Worm (Caenorhabditis elegans) whole organism, L1 larva: ENCODE results near the gene ZK1236.9.

Experiments used
- C04F5.9 ChIP-seq: sonication (generic microtip); optimal IDR thresholded peaks from 2 replicates; lab custom pipeline; 2016; ENCODE audit warnings: missing genetic modification characterization, missing compliant biosample characterization
- C16A3.4 ChIP-seq: fragments of 150-350 bp; optimal IDR thresholded peaks from 2 replicates; lab custom pipeline; 2014; ENCODE audit warnings: missing biosample characterization, missing genetic modification characterization
- F16B12.6 ChIP-seq: fragments of 150-350 bp; optimal IDR thresholded peaks from 2 replicates; lab custom pipeline; 2014; ENCODE audit warnings: missing biosample characterization, missing genetic modification characterization
- Y116A8C.19 ChIP-seq: sonication (generic microtip); optimal IDR thresholded peaks from 2 replicates; lab custom pipeline; 2016; ENCODE audit warnings: missing compliant biosample characterization, missing genetic modification characterization, borderline replicate concordance
- alr-1 ChIP-seq: fragments of 200-800 bp; sonication (Bioruptor generic); optimal IDR thresholded peaks from 2 replicates; lab custom pipeline; 2018; ENCODE audit warnings: borderline replicate concordance, mild to moderate bottlenecking, missing genetic modification characterization, missing compliant biosample characterization
- aly-2 ChIP-seq: fragments of 150-350 bp; optimal IDR thresholded peaks from 2 replicates; lab custom pipeline; 2014; ENCODE audit warnings: missing biosample characterization, missing genetic modification characterization
- blmp-1 ChIP-seq: fragments of 150-350 bp; optimal IDR thresholded peaks from 2 replicates; lab custom pipeline; 2014; ENCODE audit warnings: missing biosample characterization, missing genetic modification characterization
- ceh-8 ChIP-seq: fragments of 200-800 bp; sonication (Bioruptor generic); optimal IDR thresholded peaks from 2 replicates; lab custom pipeline; 2018; ENCODE audit warnings: mild to moderate bottlenecking, missing genetic modification characterization, moderate library complexity, missing compliant biosample characterization
- ces-1 ChIP-seq: fragments of 150-350 bp; optimal IDR thresholded peaks from 2 replicates; lab custom pipeline; 2014; ENCODE audit warnings: missing biosample characterization, missing genetic modification reagents, missing genetic modification characterization
- dpl-1 ChIP-seq, 3 experiments: fragments of 150-350 bp in 2 of 3; sonication (generic microtip) in 1 of 3; optimal IDR thresholded peaks; 2 replicates each; lab custom pipeline; 2014 to 2017; ENCODE audit warnings: missing biosample characterization in 3 of 3, missing genetic modification characterization in 3 of 3, missing genetic modification reagents in 3 of 3
- efl-1 ChIP-seq, 4 experiments: fragments of 150-350 bp; optimal IDR thresholded peaks in 3 of 4; peaks in 1 of 4; 1 replicate in 1 of 4; 2 replicates in 3 of 4; lab custom pipeline; 2014; ENCODE audit warnings: missing biosample characterization in 2 of 4, missing genetic modification characterization in 2 of 4, missing genetic modification reagents in 2 of 4
- egl-13 ChIP-seq: sonication (generic microtip); optimal IDR thresholded peaks from 2 replicates; lab custom pipeline; 2016; ENCODE audit warnings: missing genotype, missing genetic modification reagents, missing genetic modification characterization, missing compliant biosample characterization
- egl-27 ChIP-seq, 2 experiments: fragments of 150-350 bp in 1 of 2; sonication (generic microtip); optimal IDR thresholded peaks; 3 replicates each; lab custom pipeline; 2017 to 2018; ENCODE audit warnings: missing biosample characterization in 2 of 2, missing genetic modification characterization in 2 of 2, missing genetic modification reagents in 2 of 2
- elt-2 ChIP-seq: sonication (generic microtip); optimal IDR thresholded peaks from 2 replicates; lab custom pipeline; 2016; ENCODE audit warnings: missing genetic modification characterization, mild to moderate bottlenecking, inconsistent platforms, missing compliant biosample characterization, missing genetic modification reagents
- elt-3 ChIP-seq, 6 experiments: fragments of 150-350 bp in 1 of 6; sonication (generic microtip); optimal IDR thresholded peaks; 2 replicates each; lab custom pipeline; 2017 to 2018; ENCODE audit warnings: missing biosample characterization in 6 of 6, missing genetic modification characterization in 6 of 6, inconsistent platforms in 1 of 6
- fkh-10 ChIP-seq: sonication (generic microtip); optimal IDR thresholded peaks from 2 replicates; lab custom pipeline; 2017; ENCODE audit warnings: missing biosample characterization, missing genetic modification reagents, missing genetic modification characterization
- fkh-8 ChIP-seq: sonication (generic microtip); optimal IDR thresholded peaks from 2 replicates; lab custom pipeline; 2016; ENCODE audit warnings: mild to moderate bottlenecking, missing genetic modification characterization, missing compliant biosample characterization
- hlh-17 ChIP-seq: fragments of 200-800 bp; sonication (Bioruptor generic); optimal IDR thresholded peaks from 2 replicates; lab custom pipeline; 2018; ENCODE audit warnings: missing genetic modification characterization, mild to moderate bottlenecking, missing compliant biosample characterization, moderate library complexity, borderline replicate concordance
- irx-1 ChIP-seq: sonication (generic microtip); optimal IDR thresholded peaks from 2 replicates; lab custom pipeline; 2016; ENCODE audit warnings: missing genetic modification characterization, missing compliant biosample characterization
- isw-1 ChIP-seq: fragments of 200-800 bp; sonication (Bioruptor generic); IDR thresholded peaks from 2 replicates; pipeline ENCODE4 v1.3.6; 2022; ENCODE audit warnings: missing genetic modification characterization, missing compliant biosample characterization
- lin-13 ChIP-seq: fragments of 150-350 bp; optimal IDR thresholded peaks from 2 replicates; lab custom pipeline; 2014; ENCODE audit warnings: missing biosample characterization, missing genetic modification reagents, missing genetic modification characterization
- lin-14 ChIP-seq: fragments of 200-800 bp; sonication (Bioruptor generic); optimal IDR thresholded peaks from 2 replicates; lab custom pipeline; 2018; ENCODE audit warnings: mild to moderate bottlenecking, missing genetic modification characterization, moderate library complexity, missing compliant biosample characterization
- lin-35 ChIP-seq, 2 experiments: fragments of 150-350 bp; optimal IDR thresholded peaks; 2 replicates each; lab custom pipeline; 2014; ENCODE audit warnings: missing biosample characterization in 2 of 2, missing genetic modification characterization in 2 of 2, missing genetic modification reagents in 2 of 2
- lsy-2 ChIP-seq, 2 experiments: fragments of 150-350 bp; optimal IDR thresholded peaks; 2 replicates each; lab custom pipeline; 2014; ENCODE audit warnings: missing biosample characterization in 2 of 2, missing genetic modification characterization in 2 of 2
- mab-9 ChIP-seq: fragments of 200-800 bp; sonication (Bioruptor generic); IDR thresholded peaks from 2 replicates; pipeline ENCODE4 v1.3.6; 2022; ENCODE audit warnings: missing genetic modification reagents, missing genetic modification characterization, missing compliant biosample characterization
- mdl-1 ChIP-seq, 2 experiments: fragments of 150-350 bp; optimal IDR thresholded peaks; 2 replicates each; lab custom pipeline; 2014 to 2017; ENCODE audit warnings: missing biosample characterization in 2 of 2, missing genetic modification characterization in 2 of 2, inconsistent platforms in 1 of 2
- mef-2 ChIP-seq: fragments of 150-350 bp; optimal IDR thresholded peaks from 2 replicates; lab custom pipeline; 2014; ENCODE audit warnings: missing biosample characterization, missing genetic modification characterization
- mep-1 ChIP-seq: fragments of 150-350 bp; optimal IDR thresholded peaks from 2 replicates; lab custom pipeline; 2014; ENCODE audit warnings: missing biosample characterization, missing genetic modification characterization
- nhr-19 ChIP-seq: fragments of 200-800 bp; sonication (Bioruptor generic); conservative IDR thresholded peaks from 2 replicates; pipeline ENCODE4 v1.3.6; 2022; ENCODE audit warnings: missing genetic modification characterization, missing compliant biosample characterization
- nhr-20 ChIP-seq: sonication (generic microtip); optimal IDR thresholded peaks from 2 replicates; lab custom pipeline; 2016; ENCODE audit warnings: mild to moderate bottlenecking, missing genetic modification characterization, missing compliant biosample characterization
- nhr-28 ChIP-seq: fragments of 150-350 bp; optimal IDR thresholded peaks from 2 replicates; lab custom pipeline; 2014; ENCODE audit warnings: missing biosample characterization, missing genetic modification characterization
- nhr-47 ChIP-seq: sonication (generic microtip); optimal IDR thresholded peaks from 2 replicates; lab custom pipeline; 2016; ENCODE audit warnings: mild to moderate bottlenecking, missing genetic modification characterization, moderate library complexity, missing compliant biosample characterization
- nhr-71 ChIP-seq: sonication (generic microtip); optimal IDR thresholded peaks from 2 replicates; lab custom pipeline; 2016; ENCODE audit warnings: mild to moderate bottlenecking, missing genetic modification characterization, moderate library complexity, missing compliant biosample characterization
- nhr-76 ChIP-seq: sonication (generic microtip); optimal IDR thresholded peaks from 2 replicates; lab custom pipeline; 2017; ENCODE audit warnings: missing biosample characterization, missing genetic modification characterization
- nhr-77 ChIP-seq: fragments of 150-350 bp; optimal IDR thresholded peaks from 2 replicates; lab custom pipeline; 2014; ENCODE audit warnings: missing biosample characterization, missing genetic modification characterization
- nhr-90 ChIP-seq: sonication (generic microtip); optimal IDR thresholded peaks from 2 replicates; lab custom pipeline; 2016; ENCODE audit warnings: mild to moderate bottlenecking, missing genetic modification characterization, missing compliant biosample characterization; ENCODE audit not compliant: poor library complexity
- pqm-1 ChIP-seq: sonication (generic microtip); optimal IDR thresholded peaks from 3 replicates; lab custom pipeline; 2017; ENCODE audit warnings: missing biosample characterization, missing genetic modification characterization
- rnt-1 ChIP-seq: sonication (generic microtip); optimal IDR thresholded peaks from 2 replicates; lab custom pipeline; 2016; ENCODE audit warnings: mild to moderate bottlenecking, missing genetic modification characterization, moderate library complexity, missing compliant biosample characterization
- skn-1 ChIP-seq: fragments of 150-350 bp; optimal IDR thresholded peaks from 2 replicates; lab custom pipeline; 2014; ENCODE audit warnings: missing biosample characterization, missing genetic modification characterization
- snpc-4 ChIP-seq: fragments of 150-350 bp; optimal IDR thresholded peaks from 2 replicates; lab custom pipeline; 2014; ENCODE audit warnings: missing biosample characterization, missing genetic modification characterization
- snu-23 ChIP-seq: sonication (generic microtip); optimal IDR thresholded peaks from 2 replicates; lab custom pipeline; 2016; ENCODE audit warnings: missing genetic modification characterization, missing compliant biosample characterization
- sox-4 ChIP-seq: sonication (generic microtip); optimal IDR thresholded peaks from 2 replicates; lab custom pipeline; 2016; ENCODE audit warnings: missing genetic modification characterization, missing compliant biosample characterization
- swsn-7 ChIP-seq: sonication (generic microtip); optimal IDR thresholded peaks from 2 replicates; lab custom pipeline; 2016; ENCODE audit warnings: missing genetic modification characterization, missing compliant biosample characterization
- tbx-2 ChIP-seq: sonication (generic microtip); optimal IDR thresholded peaks from 2 replicates; lab custom pipeline; 2016; ENCODE audit warnings: missing genetic modification characterization, missing compliant biosample characterization
- unc-130 ChIP-seq: fragments of 150-350 bp; optimal IDR thresholded peaks from 2 replicates; lab custom pipeline; 2017; ENCODE audit warnings: missing biosample characterization, missing genetic modification characterization, inconsistent platforms
- unc-30 ChIP-seq: sonication (generic microtip); optimal IDR thresholded peaks from 2 replicates; lab custom pipeline; 2017; ENCODE audit warnings: missing biosample characterization, missing genetic modification characterization
- unc-86 ChIP-seq: sonication (generic microtip); optimal IDR thresholded peaks from 2 replicates; lab custom pipeline; 2016; ENCODE audit warnings: missing genetic modification characterization, missing compliant biosample characterization
- xbp-1 ChIP-seq: sonication (generic microtip); optimal IDR thresholded peaks from 2 replicates; lab custom pipeline; 2016; ENCODE audit warnings: missing genetic modification characterization, missing compliant biosample characterization
- zip-4 ChIP-seq: fragments of 200-800 bp; sonication (Bioruptor generic); optimal IDR thresholded peaks from 2 replicates; lab custom pipeline; 2018; ENCODE audit warnings: mild to moderate bottlenecking, missing genetic modification characterization, moderate library complexity, missing compliant biosample characterization
- ztf-11 ChIP-seq, 2 experiments: sonication (generic microtip); optimal IDR thresholded peaks; 2 replicates each; lab custom pipeline; 2016 to 2017; ENCODE audit warnings: missing genetic modification characterization in 2 of 2, missing biosample characterization in 1 of 2, missing compliant biosample characterization in 1 of 2
- ztf-4 ChIP-seq: fragments of 150-350 bp; optimal IDR thresholded peaks from 2 replicates; lab custom pipeline; 2014; ENCODE audit warnings: missing biosample characterization, missing genetic modification characterization

Gene ZK1236.9

ce11 chrIII:8413501-8413900 is 21.5 kb downstream of the ZK1236.9 start:
- TF ChIP-seq irx-1 (no peak), ceh-8 (GFP tag; lab: Kevin White, UChicago) (peak; percentile 55)

- TF ChIP-seq mdl-1 (tag; optimal IDR thresholded peaks at IDR 0.05; lab: Kevin White, UChicago), result peak in 1 of 2 experiments; percentile 29
- no peak for TF ChIP-seq nhr-28 (tag; lab: Kevin White, UChicago)
- peak; percentile 15 for TF ChIP-seq ztf-4 (tag; lab: Kevin White, UChicago)
- TF ChIP-seq snpc-4 (tag; lab: Kevin White, UChicago), result peak; percentile 61
- TF ChIP-seq mab-9 (GFP tag; lab: Robert Waterston, UW), result no peak
- TF ChIP-seq pqm-1 (tag; lab: Kevin White, UChicago), result no peak
- no peak for TF ChIP-seq C04F5.9 (tag; lab: Kevin White, UChicago)
- no peak for TF ChIP-seq unc-30
- TF ChIP-seq mef-2 (tag; lab: Kevin White, UChicago), result no peak
- peak; percentile 85 for TF ChIP-seq blmp-1 (tag; lab: Kevin White, UChicago)
- TF ChIP-seq fkh-10, result peak; percentile 54
- peak; percentile 80 for TF ChIP-seq fkh-8
- TF ChIP-seq Y116A8C.19 (tag; lab: Kevin White, UChicago), result no peak
- TF ChIP-seq ztf-11 (tag; optimal IDR thresholded peaks at IDR 0.05; lab: Kevin White, UChicago), result no peak
- TF ChIP-seq swsn-7 (tag; lab: Kevin White, UChicago), result peak; percentile 58
- peak; percentile 58 to 77 for TF ChIP-seq efl-1 (optimal IDR thresholded peaks at IDR 0.05; lab: Kevin White, UChicago)
- TF ChIP-seq efl-1 (GFP tag; optimal IDR thresholded peaks at IDR 0.05 in 1 of 2; lab: Kevin White, UChicago), result peak; percentile 57 to 77
- no peak for TF ChIP-seq ces-1 (GFP tag; lab: Kevin White, UChicago)
- no peak for TF ChIP-seq hlh-17 (GFP tag; lab: Kevin White, UChicago)
- peak; percentile 7 for TF ChIP-seq zip-4 (GFP tag; lab: Kevin White, UChicago)
- TF ChIP-seq nhr-90 (tag; lab: Kevin White, UChicago), result peak; percentile 22
- no peak for TF ChIP-seq nhr-76
- peak; percentile 57 to 79 (median 58) for TF ChIP-seq dpl-1 (GFP tag; optimal IDR thresholded peaks at IDR 0.05; lab: Kevin White, UChicago)
- TF ChIP-seq elt-2 (tag; lab: Kevin White, UChicago), result peak; percentile 24
- peak; percentile 84 to 93 for TF ChIP-seq lsy-2 (tag; optimal IDR thresholded peaks at IDR 0.05; lab: Kevin White, UChicago)
- peak; percentile 19 for TF ChIP-seq rnt-1 (tag; lab: Kevin White, UChicago)
- TF ChIP-seq sox-4 (tag; lab: Kevin White, UChicago), result no peak
- TF ChIP-seq F16B12.6 (tag; lab: Kevin White, UChicago), result peak; percentile 35
- no peak for TF ChIP-seq aly-2
- no peak for TF ChIP-seq alr-1 (tag; lab: Kevin White, UChicago)
- no peak for TF ChIP-seq egl-27 (tag; optimal IDR thresholded peaks at IDR 0.05; lab: Kevin White, UChicago)
- TF ChIP-seq nhr-20 (tag; lab: Kevin White, UChicago), result peak; percentile 55
- peak; percentile 35 for TF ChIP-seq nhr-19 (GFP tag; lab: Robert Waterston, UW)
- TF ChIP-seq nhr-77 (tag; lab: Kevin White, UChicago), result peak; percentile 35
- peak; percentile 88 for TF ChIP-seq skn-1 (tag; lab: Kevin White, UChicago)
- peak; percentile 72 for TF ChIP-seq nhr-71 (tag; lab: Kevin White, UChicago)
- TF ChIP-seq lin-13 (GFP tag; lab: Kevin White, UChicago), result peak; percentile 50
- no peak for TF ChIP-seq unc-130 (tag; lab: Kevin White, UChicago)
- TF ChIP-seq C16A3.4, result no peak
- peak; percentile 44 for TF ChIP-seq xbp-1
- TF ChIP-seq tbx-2 (tag; lab: Kevin White, UChicago), result peak; percentile 38
- TF ChIP-seq unc-86 (tag; lab: Kevin White, UChicago), result peak; percentile 66
- TF ChIP-seq elt-3 (tag; optimal IDR thresholded peaks at IDR 0.05; lab: Kevin White, UChicago), result no peak
- TF ChIP-seq nhr-47 (tag; lab: Kevin White, UChicago), result peak; percentile 52
- peak; percentile 97 for TF ChIP-seq mep-1
- peak; percentile 97 for TF ChIP-seq lin-14 (GFP tag; lab: Kevin White, UChicago)
- TF ChIP-seq egl-13 (tag; lab: Kevin White, UChicago), result no peak
- TF ChIP-seq lin-35 (GFP tag; optimal IDR thresholded peaks at IDR 0.05; lab: Kevin White, UChicago), result peak; percentile 67 to 77
- peak; percentile 69 for TF ChIP-seq snu-23 (GFP tag; lab: Kevin White, UChicago)
- peak; percentile 43 for TF ChIP-seq isw-1
Measured at ce11 chrIII:8411976-8412375, 23.0 kb downstream of the ZK1236.9 start.
